Worm (Caenorhabditis elegans) whole organism, L1 larva: ENCODE results near the gene cpg-18.

Source experiments
- aha-1 ChIP-seq: fragments of 150-350 bp; optimal IDR thresholded peaks from 2 replicates; lab custom pipeline; 2014; ENCODE audit warnings: missing biosample characterization, missing genetic modification characterization
- aly-2 ChIP-seq: fragments of 150-350 bp; optimal IDR thresholded peaks from 2 replicates; lab custom pipeline; 2014; ENCODE audit warnings: missing biosample characterization, missing genetic modification characterization
- ceh-8 ChIP-seq: fragments of 200-800 bp; sonication (Bioruptor generic); optimal IDR thresholded peaks from 2 replicates; lab custom pipeline; 2018; ENCODE audit warnings: mild to moderate bottlenecking, missing genetic modification characterization, moderate library complexity, missing compliant biosample characterization
- efl-3 ChIP-seq: fragments of 200-800 bp; sonication (Bioruptor generic); optimal IDR thresholded peaks from 2 replicates; lab custom pipeline; 2018; ENCODE audit warnings: mild to moderate bottlenecking, missing genetic modification characterization, missing compliant biosample characterization
- fkh-8 ChIP-seq: sonication (generic microtip); optimal IDR thresholded peaks from 2 replicates; lab custom pipeline; 2016; ENCODE audit warnings: mild to moderate bottlenecking, missing genetic modification characterization, missing compliant biosample characterization
- jun-1 ChIP-seq: fragments of 150-350 bp; optimal IDR thresholded peaks from 2 replicates; lab custom pipeline; 2014; ENCODE audit warnings: missing biosample characterization, missing genetic modification reagents, missing genetic modification characterization
- lin-13 ChIP-seq: fragments of 150-350 bp; optimal IDR thresholded peaks from 2 replicates; lab custom pipeline; 2014; ENCODE audit warnings: missing biosample characterization, missing genetic modification reagents, missing genetic modification characterization
- lin-39 ChIP-seq: fragments of 150-350 bp; optimal IDR thresholded peaks from 2 replicates; lab custom pipeline; 2014; ENCODE audit warnings: missing biosample characterization, missing genetic modification reagents, missing genetic modification characterization
- lir-3 ChIP-seq: sonication (generic microtip); optimal IDR thresholded peaks from 2 replicates; lab custom pipeline; 2016; ENCODE audit warnings: mild to moderate bottlenecking, missing genetic modification characterization, moderate library complexity, missing compliant biosample characterization; ENCODE audit not compliant: poor library complexity
- nhr-19 ChIP-seq: fragments of 200-800 bp; sonication (Bioruptor generic); conservative IDR thresholded peaks from 2 replicates; pipeline ENCODE4 v1.3.6; 2022; ENCODE audit warnings: missing genetic modification characterization, missing compliant biosample characterization
- nhr-28 ChIP-seq: fragments of 150-350 bp; optimal IDR thresholded peaks from 2 replicates; lab custom pipeline; 2014; ENCODE audit warnings: missing biosample characterization, missing genetic modification characterization
- nhr-71 ChIP-seq: sonication (generic microtip); optimal IDR thresholded peaks from 2 replicates; lab custom pipeline; 2016; ENCODE audit warnings: mild to moderate bottlenecking, missing genetic modification characterization, moderate library complexity, missing compliant biosample characterization
- unc-86 ChIP-seq: sonication (generic microtip); optimal IDR thresholded peaks from 2 replicates; lab custom pipeline; 2016; ENCODE audit warnings: missing genetic modification characterization, missing compliant biosample characterization

- TF ChIP-seq ceh-8, result no peak
- TF ChIP-seq efl-3 (GFP tag; lab: Kevin White, UChicago), result no peak
- no peak for TF ChIP-seq aly-2 (tag; lab: Kevin White, UChicago)
- TF ChIP-seq jun-1 (tag; lab: Kevin White, UChicago), result no peak
- no peak for TF ChIP-seq fkh-8 (tag; lab: Kevin White, UChicago)
- TF ChIP-seq nhr-28 (tag; lab: Kevin White, UChicago), result no peak
- no peak for TF ChIP-seq unc-86
- peak; percentile 55 for TF ChIP-seq nhr-71 (tag; lab: Kevin White, UChicago)
- no peak for TF ChIP-seq aha-1 (tag; lab: Kevin White, UChicago)
- TF ChIP-seq lin-13 (GFP tag; lab: Kevin White, UChicago), result no peak
- no peak for TF ChIP-seq lir-3 (tag; lab: Kevin White, UChicago)
- TF ChIP-seq nhr-19 (GFP tag; lab: Robert Waterston, UW), result peak; percentile 36
- TF ChIP-seq lin-39 (tag; lab: Kevin White, UChicago), result no peak
Measured at ce11 chrIV:5762770-5763169, 27.9 kb downstream of the cpg-18 start.
